Worm (Caenorhabditis elegans) whole organism, mixed stage, embryonic: Measurements from ENCODE around the gene Y57G11C.8.

Source experiments
- ces-1 ChIP-seq: fragments of 150-350 bp; optimal IDR thresholded peaks from 2 replicates; lab custom pipeline; 2014; ENCODE audit warnings: missing biosample characterization, missing genetic modification reagents, missing genetic modification characterization
- cnd-1 ChIP-seq: fragments of 200-800 bp; sonication (Bioruptor generic); optimal IDR thresholded peaks from 2 replicates; lab custom pipeline; 2018; ENCODE audit warnings: mild to moderate bottlenecking, missing genetic modification characterization, missing compliant biosample characterization
- lsy-2 ChIP-seq: fragments of 150-350 bp; optimal IDR thresholded peaks from 2 replicates; lab custom pipeline; 2014; ENCODE audit warnings: missing biosample characterization, missing genetic modification characterization
- mab-5 ChIP-seq: fragments of 150-350 bp; optimal IDR thresholded peaks from 2 replicates; lab custom pipeline; 2014; ENCODE audit warnings: missing biosample characterization, missing genetic modification characterization
- nhr-12 ChIP-seq: fragments of 150-350 bp; optimal IDR thresholded peaks from 2 replicates; lab custom pipeline; 2014; ENCODE audit warnings: missing biosample characterization, missing genetic modification characterization
- nhr-237 ChIP-seq: fragments of 150-350 bp; optimal IDR thresholded peaks from 2 replicates; lab custom pipeline; 2014; ENCODE audit warnings: missing biosample characterization, missing genetic modification characterization
- nhr-28 ChIP-seq: fragments of 150-350 bp; optimal IDR thresholded peaks from 2 replicates; lab custom pipeline; 2014; ENCODE audit warnings: missing biosample characterization, missing genetic modification characterization
- pha-4 ChIP-seq: fragments of 150-350 bp; optimal IDR thresholded peaks from 2 replicates; lab custom pipeline; 2018; ENCODE audit warnings: missing biosample characterization, missing genetic modification reagents, missing genetic modification characterization
- snpc-4 ChIP-seq: fragments of 150-350 bp; optimal IDR thresholded peaks from 2 replicates; lab custom pipeline; 2014; ENCODE audit warnings: missing biosample characterization, missing genetic modification characterization
- sptf-1 ChIP-seq: sonication (generic microtip); optimal IDR thresholded peaks from 2 replicates; lab custom pipeline; 2017; ENCODE audit warnings: mild to moderate bottlenecking, missing genetic modification characterization, moderate library complexity, missing compliant biosample characterization
- unc-39 ChIP-seq: fragments of 150-350 bp; optimal IDR thresholded peaks from 2 replicates; lab custom pipeline; 2014; ENCODE audit warnings: missing biosample characterization, missing genetic modification characterization
- ztf-11 ChIP-seq: fragments of 150-350 bp; optimal IDR thresholded peaks from 2 replicates; lab custom pipeline; 2014; ENCODE audit warnings: missing biosample characterization, missing genetic modification characterization

ce11 chrIV:14797354-14797753 is 15.7 kb downstream of the Y57G11C.8 start, which contains the start of the genes Y57G11C.1147 and nuo-3:
- no peak for TF ChIP-seq ces-1 (GFP tag; lab: Kevin White, UChicago)
- TF ChIP-seq pha-4, result no peak
- TF ChIP-seq snpc-4 (tag; lab: Kevin White, UChicago), result no peak
- TF ChIP-seq nhr-28 (tag; lab: Kevin White, UChicago), result no peak
- no peak for TF ChIP-seq ztf-11 (tag; lab: Kevin White, UChicago)
- TF ChIP-seq sptf-1, result no peak
- TF ChIP-seq nhr-237, result no peak
- no peak for TF ChIP-seq nhr-12 (tag; lab: Kevin White, UChicago)
- no peak for TF ChIP-seq unc-39 (tag; lab: Kevin White, UChicago)
- no peak for TF ChIP-seq mab-5 (tag; lab: Kevin White, UChicago)
- no peak for TF ChIP-seq cnd-1 (tag; lab: Kevin White, UChicago)
- no peak for TF ChIP-seq lsy-2 (tag; lab: Kevin White, UChicago)
